Worm (Caenorhabditis elegans) whole organism, L1 larva: ENCODE data around the gene klo-2.
"Not testable (repeated sequence)": the region's sequence is repeated elsewhere in the genome, so short reads cannot be mapped to it uniquely, and the experiment has no call there.

Experiments
- Y116A8C.19 ChIP-seq: sonication (generic microtip); optimal IDR thresholded peaks from 2 replicates; lab custom pipeline; 2016; ENCODE audit warnings: missing compliant biosample characterization, missing genetic modification characterization, borderline replicate concordance
- aly-2 ChIP-seq: fragments of 150-350 bp; optimal IDR thresholded peaks from 2 replicates; lab custom pipeline; 2014; ENCODE audit warnings: missing biosample characterization, missing genetic modification characterization
- fos-1 ChIP-seq: fragments of 150-350 bp; optimal IDR thresholded peaks from 2 replicates; lab custom pipeline; 2014; ENCODE audit warnings: missing biosample characterization, missing genetic modification characterization
- isw-1 ChIP-seq: fragments of 200-800 bp; sonication (Bioruptor generic); IDR thresholded peaks from 2 replicates; pipeline ENCODE4 v1.3.6; 2022; ENCODE audit warnings: missing genetic modification characterization, missing compliant biosample characterization
- jun-1 ChIP-seq: fragments of 150-350 bp; optimal IDR thresholded peaks from 2 replicates; lab custom pipeline; 2014; ENCODE audit warnings: missing biosample characterization, missing genetic modification reagents, missing genetic modification characterization
- tbx-2 ChIP-seq: sonication (generic microtip); optimal IDR thresholded peaks from 2 replicates; lab custom pipeline; 2016; ENCODE audit warnings: missing genetic modification characterization, missing compliant biosample characterization

ce11 chrIII:2460403-2460802, 14.4 kb downstream of the klo-2 start:
- not testable (repeated sequence) for TF ChIP-seq Y116A8C.19 (tag; lab: Kevin White, UChicago); fos-1 (tag; lab: Kevin White, UChicago); tbx-2 (tag; lab: Kevin White, UChicago); aly-2 (tag; lab: Kevin White, UChicago); isw-1 (GFP tag; lab: Robert Waterston, UW); jun-1 (tag; lab: Kevin White, UChicago)
